Fruit fly (Drosophila melanogaster) whole organism, wandering third instar larva: ENCODE data around the gene CG6055.

ENCODE experiments used
- Abd-B ChIP-seq: fragments of >200 bp; optimal IDR thresholded peaks from 2 replicates; lab custom pipeline; 2017; ENCODE audit warnings: missing biosample characterization, missing genetic modification characterization
- CG32264 ChIP-seq: fragments of 200-800 bp; sonication (Bioruptor generic); optimal IDR thresholded peaks from 2 replicates; lab custom pipeline; 2016; ENCODE audit warnings: missing biosample characterization, missing genetic modification characterization
- CG9705 ChIP-seq: fragments of 200-800 bp; sonication (Bioruptor generic); optimal IDR thresholded peaks from 2 replicates; lab custom pipeline; 2018; ENCODE audit warnings: missing biosample characterization, mild to moderate bottlenecking, missing genetic modification characterization
- CrebA ChIP-seq: fragments of 200-800 bp; sonication (Bioruptor generic); optimal IDR thresholded peaks from 2 replicates; lab custom pipeline; 2016; ENCODE audit warnings: missing biosample characterization, mild to moderate bottlenecking, missing genetic modification characterization, borderline replicate concordance
- Dfd ChIP-seq: fragments of >200 bp; optimal IDR thresholded peaks from 2 replicates; lab custom pipeline; 2017; ENCODE audit warnings: missing biosample characterization, missing genetic modification characterization
- Dif ChIP-seq: fragments of 200-275, 200-300 bp; sonication (Bioruptor generic); optimal IDR thresholded peaks from 2 replicates; lab custom pipeline; 2018; ENCODE audit warnings: missing biosample characterization, missing genetic modification characterization; ENCODE audit not compliant: partially characterized antibody
- GATAd ChIP-seq: sonication (Bioruptor generic); optimal IDR thresholded peaks from 2 replicates; lab custom pipeline; 2016; ENCODE audit warnings: missing biosample characterization, missing genetic modification characterization
- HLH106 ChIP-seq: fragments of 200-800 bp; optimal IDR thresholded peaks from 3 replicates; lab custom pipeline; 2019; ENCODE audit warnings: missing biosample characterization, mild to moderate bottlenecking, missing genetic modification characterization, moderate library complexity
- Hnf4 ChIP-seq: fragments of 200-800 bp; sonication (Bioruptor generic); optimal IDR thresholded peaks from 2 replicates; lab custom pipeline; 2016; ENCODE audit warnings: missing biosample characterization, mild to moderate bottlenecking, missing genetic modification characterization
- Hr78 ChIP-seq: fragments of >200 bp; optimal IDR thresholded peaks from 2 replicates; lab custom pipeline; 2017; ENCODE audit warnings: missing biosample characterization, missing genetic modification characterization
- Hr83 ChIP-seq: fragments of 200-300 bp; sonication (Bioruptor generic); optimal IDR thresholded peaks from 2 replicates; lab custom pipeline; 2016; ENCODE audit warnings: missing biosample characterization, mild to moderate bottlenecking, missing genetic modification characterization, moderate library complexity; ENCODE audit not compliant: poor library complexity, severe bottlenecking
- Jra ChIP-seq: sonication (Bioruptor generic); optimal IDR thresholded peaks from 2 replicates; lab custom pipeline; 2016; ENCODE audit warnings: missing biosample characterization, missing genetic modification characterization
- Mio ChIP-seq: sonication (Bioruptor generic); optimal IDR thresholded peaks from 2 replicates; lab custom pipeline; 2016; ENCODE audit warnings: missing biosample characterization, missing genetic modification characterization
- Myc ChIP-seq: fragments of >200 bp; optimal IDR thresholded peaks from 2 replicates; lab custom pipeline; 2017
- N ChIP-seq: fragments of >200 bp; optimal IDR thresholded peaks from 2 replicates; lab custom pipeline; 2018; ENCODE audit warnings: missing biosample characterization, missing external identifiers, missing genetic modification characterization
- OdsH ChIP-seq: fragments of 200-800 bp; sonication (Bioruptor generic); optimal IDR thresholded peaks from 2 replicates; lab custom pipeline; 2016; ENCODE audit warnings: missing biosample characterization, mild to moderate bottlenecking, missing genetic modification characterization
- Rel ChIP-seq, 2 experiments: fragments of 200-800 bp; sonication (Bioruptor generic) in 1 of 2; optimal IDR thresholded peaks; 2 replicates in 1 of 2; 3 replicates in 1 of 2; lab custom pipeline; 2016 to 2019; ENCODE audit warnings: mild to moderate bottlenecking in 2 of 2, missing biosample characterization in 2 of 2, missing genetic modification characterization in 2 of 2, moderate library complexity in 1 of 2
- Sp1 ChIP-seq: fragments of 200-800 bp; sonication (Bioruptor generic); optimal IDR thresholded peaks from 3 replicates; lab custom pipeline; 2019; ENCODE audit warnings: missing biosample characterization, mild to moderate bottlenecking, missing genetic modification characterization, moderate library complexity
- Vsx2 ChIP-seq: fragments of 200-300, 225-300 bp; sonication (Bioruptor generic); optimal IDR thresholded peaks from 2 replicates; lab custom pipeline; 2018; ENCODE audit warnings: missing biosample characterization, missing genetic modification characterization; ENCODE audit not compliant: partially characterized antibody
- br ChIP-seq: fragments of 200-800 bp; sonication (Bioruptor generic); optimal IDR thresholded peaks from 2 replicates; lab custom pipeline; 2016; ENCODE audit warnings: missing biosample characterization, missing genetic modification characterization
- brk ChIP-seq: fragments of 200-800 bp; sonication (Bioruptor generic); optimal IDR thresholded peaks from 2 replicates; lab custom pipeline; 2016; ENCODE audit warnings: missing biosample characterization, mild to moderate bottlenecking, missing genetic modification characterization
- dl ChIP-seq, 2 experiments: fragments of 175-275, 200-275 bp in 1 of 2; fragments of 200-275 bp in 1 of 2; sonication (Bioruptor generic); optimal IDR thresholded peaks; lab custom pipeline; 2018; ENCODE audit warnings: mild to moderate bottlenecking in 2 of 2, missing biosample characterization in 2 of 2, missing genetic modification characterization in 2 of 2, moderate library complexity in 2 of 2; ENCODE audit not compliant: partially characterized antibody in 2 of 2, insufficient read depth in 1 of 2
- dmrt93B ChIP-seq: fragments of 200-800 bp; sonication (Bioruptor generic); optimal IDR thresholded peaks from 2 replicates; lab custom pipeline; 2018; ENCODE audit warnings: missing biosample characterization, mild to moderate bottlenecking, missing genetic modification characterization
- dsf ChIP-seq: sonication (Bioruptor generic); optimal IDR thresholded peaks from 2 replicates; lab custom pipeline; 2016; ENCODE audit warnings: missing biosample characterization, missing genetic modification characterization, borderline replicate concordance
- ey ChIP-seq: fragments of 200-800 bp; sonication (Bioruptor generic); optimal IDR thresholded peaks from 2 replicates; lab custom pipeline; 2016; ENCODE audit warnings: missing biosample characterization, missing genetic modification characterization
- foxo ChIP-seq, 2 experiments: fragments of 200-800 bp; sonication (Bioruptor generic); optimal IDR thresholded peaks; 2 replicates in 1 of 2; 3 replicates in 1 of 2; lab custom pipeline; 2016 to 2017; ENCODE audit warnings: missing biosample characterization in 2 of 2, missing genetic modification characterization in 2 of 2
- fru ChIP-seq: fragments of 200-800 bp; sonication (Bioruptor generic); optimal IDR thresholded peaks from 3 replicates; lab custom pipeline; 2016; ENCODE audit warnings: missing biosample characterization, mild to moderate bottlenecking, missing genetic modification characterization
- h ChIP-seq: fragments of 200-800 bp; sonication (Bioruptor generic); optimal IDR thresholded peaks from 3 replicates; lab custom pipeline; 2016; ENCODE audit warnings: missing biosample characterization, mild to moderate bottlenecking, missing genetic modification characterization
- jim ChIP-seq: fragments of 175-275, 200-325 bp; sonication (Bioruptor generic); optimal IDR thresholded peaks from 2 replicates; lab custom pipeline; 2016; ENCODE audit warnings: missing biosample characterization, mild to moderate bottlenecking, missing genetic modification characterization
- lola ChIP-seq: fragments of >200 bp; optimal IDR thresholded peaks from 2 replicates; lab custom pipeline; 2017; ENCODE audit warnings: missing biosample characterization, missing genetic modification characterization
- pan ChIP-seq: fragments of >200 bp; optimal IDR thresholded peaks from 2 replicates; lab custom pipeline; 2017
- psq ChIP-seq: fragments of 200-800 bp; sonication (Bioruptor generic); optimal IDR thresholded peaks from 3 replicates; lab custom pipeline; 2017; ENCODE audit warnings: missing biosample characterization, mild to moderate bottlenecking, missing genetic modification characterization, moderate library complexity
- rgr ChIP-seq: fragments of 200-800 bp; sonication (Bioruptor generic); optimal IDR thresholded peaks from 3 replicates; lab custom pipeline; 2016; ENCODE audit warnings: missing biosample characterization, mild to moderate bottlenecking, missing genetic modification characterization
- sage ChIP-seq: fragments of 200-800 bp; sonication (Bioruptor generic); optimal IDR thresholded peaks from 2 replicates; lab custom pipeline; 2016; ENCODE audit warnings: missing biosample characterization, mild to moderate bottlenecking, missing genetic modification characterization
- sv ChIP-seq: fragments of 200-800 bp; sonication (Bioruptor generic); optimal IDR thresholded peaks from 3 replicates; lab custom pipeline; 2016; ENCODE audit warnings: missing biosample characterization, missing genetic modification characterization
- tai ChIP-seq: sonication (Bioruptor generic); optimal IDR thresholded peaks from 2 replicates; lab custom pipeline; 2016; ENCODE audit warnings: missing biosample characterization, missing genetic modification characterization
- usp ChIP-seq: fragments of >200 bp; optimal IDR thresholded peaks from 2 replicates; lab custom pipeline; 2017; ENCODE audit warnings: missing biosample characterization, missing genetic modification characterization
- woc ChIP-seq: sonication (Bioruptor generic); optimal IDR thresholded peaks from 2 replicates; lab custom pipeline; 2016; ENCODE audit warnings: missing biosample characterization, mild to moderate bottlenecking, missing genetic modification characterization

Gene CG6055

dm6 chr2L:7466304-7466703, at the start of gene CG6055:
CG6055 (plus strand) TSS chr2L:7466543.
- TF ChIP-seq Dif (GFP tag; lab: Kevin White, UChicago) (peak; percentile 15), Jra (GFP tag; lab: Kevin White, UChicago) (no peak), jim (GFP tag; lab: Kevin White, UChicago) (peak; percentile 66), Vsx2 (GFP tag; lab: Kevin White, UChicago) (peak; percentile 82)
- TF ChIP-seq, all 38 proteins: peak for 3

dm6 chr2L:7418148-7418988, 48.0 kb upstream of the CG6055 start:
- TF ChIP-seq Jra (GFP tag; lab: Kevin White, UChicago) (peak; percentile 87), jim (GFP tag; lab: Kevin White, UChicago) (no peak), tai (GFP tag; lab: Kevin White, UChicago) (peak; percentile 21), Vsx2 (GFP tag; lab: Kevin White, UChicago) (no peak), Rel (GFP tag; optimal IDR thresholded peaks at IDR 0.05; lab: Kevin White, UChicago) (no peak), Rel (tag; optimal IDR thresholded peaks at IDR 0.05; lab: Kevin White, UChicago) (peak; percentile 45), woc (GFP tag; lab: Kevin White, UChicago) (peak; percentile 49), sage (GFP tag; lab: Kevin White, UChicago) (peak; percentile 59), Hnf4 (peak; percentile 2), lola (GFP tag; lab: Kevin White, UChicago) (no peak), psq (GFP tag; lab: Kevin White, UChicago) (peak; percentile 72), Dif (GFP tag; lab: Kevin White, UChicago) (peak; percentile 89), CG9705 (GFP tag; lab: Kevin White, UChicago) (no peak), brk (GFP tag; lab: Kevin White, UChicago) (peak; percentile 6), fru (GFP tag; lab: Kevin White, UChicago) (peak; percentile 72), sv (GFP tag; lab: Kevin White, UChicago) (no peak), Abd-B (GFP tag; lab: Kevin White, UChicago) (no peak), pan (lab: Kevin White, UChicago) (no peak), GATAd (GFP tag; lab: Kevin White, UChicago) (no peak), N (GFP tag; lab: Kevin White, UChicago) (no peak), Mio (GFP tag; lab: Kevin White, UChicago) (no peak), rgr (GFP tag; lab: Kevin White, UChicago) (peak; percentile 74), dl (GFP tag; optimal IDR thresholded peaks at IDR 0.05; lab: Kevin White, UChicago; ENCODE audit: insufficient read depth in 1 of 2, partially characterized antibody in 2 of 2) (peak in 1 of 2 experiments; percentile 60), foxo (GFP tag; optimal IDR thresholded peaks at IDR 0.05; lab: Kevin White, UChicago) (peak in 1 of 2 experiments; percentile 82), Sp1 (GFP tag; lab: Kevin White, UChicago) (peak; percentile 89), HLH106 (tag; lab: Kevin White, UChicago) (peak; percentile 78), usp (GFP tag; lab: Kevin White, UChicago) (no peak), Hr83 (GFP tag; lab: Kevin White, UChicago) (peak; percentile 76), OdsH (GFP tag; lab: Kevin White, UChicago) (peak; percentile 83), ey (GFP tag; lab: Kevin White, UChicago) (peak; percentile 68), Hr78 (no peak), Myc (lab: Kevin White, UChicago) (no peak), h (peak; percentile 73), br (peak; percentile 44), Dfd (GFP tag; lab: Kevin White, UChicago) (no peak), CrebA (GFP tag; lab: Kevin White, UChicago) (no peak), dmrt93B (GFP tag; lab: Kevin White, UChicago) (peak; percentile 71), CG32264 (GFP tag; lab: Kevin White, UChicago) (no peak), dsf (no peak)
- TF ChIP-seq, all 38 proteins: peak for 21
